Worm (Caenorhabditis elegans) whole organism, mixed stage, embryonic: Measurements from ENCODE around the gene oac-3.

Source experiments
- M03D4.4 ChIP-seq: sonication (generic microtip); optimal IDR thresholded peaks from 2 replicates; lab custom pipeline; 2017; ENCODE audit warnings: mild to moderate bottlenecking, missing genetic modification characterization, missing compliant biosample characterization
- bed-3 ChIP-seq: fragments of 200-800 bp; sonication (Bioruptor generic); optimal IDR thresholded peaks from 3 replicates; lab custom pipeline; 2018; ENCODE audit warnings: mild to moderate bottlenecking, missing genetic modification characterization, moderate library complexity, missing compliant biosample characterization
- blmp-1 ChIP-seq: fragments of 150-350 bp; optimal IDR thresholded peaks from 2 replicates; lab custom pipeline; 2014; ENCODE audit warnings: missing biosample characterization, missing genetic modification characterization
- ceh-39 ChIP-seq: fragments of 150-350 bp; optimal IDR thresholded peaks from 2 replicates; lab custom pipeline; 2014; ENCODE audit warnings: missing biosample characterization, missing genetic modification characterization
- ceh-43 ChIP-seq: fragments of 200-800 bp; sonication (Bioruptor generic); optimal IDR thresholded peaks from 2 replicates; lab custom pipeline; 2018; ENCODE audit warnings: mild to moderate bottlenecking, missing genetic modification characterization, moderate library complexity, missing compliant biosample characterization
- ces-1 ChIP-seq: fragments of 150-350 bp; optimal IDR thresholded peaks from 2 replicates; lab custom pipeline; 2014; ENCODE audit warnings: missing biosample characterization, missing genetic modification reagents, missing genetic modification characterization
- drap-1 ChIP-seq: fragments of 200-800 bp; sonication (Bioruptor generic); optimal IDR thresholded peaks from 3 replicates; lab custom pipeline; 2018; ENCODE audit warnings: mild to moderate bottlenecking, missing genetic modification characterization, missing compliant biosample characterization
- elt-1 ChIP-seq: sonication (generic microtip); optimal IDR thresholded peaks from 2 replicates; lab custom pipeline; 2017; ENCODE audit warnings: missing genetic modification characterization, mild to moderate bottlenecking, missing compliant biosample characterization, antibody characterized with exemption, moderate library complexity, borderline replicate concordance; ENCODE audit not compliant: insufficient read depth
- elt-3 ChIP-seq: fragments of 150-350 bp; optimal IDR thresholded peaks from 2 replicates; lab custom pipeline; 2014; ENCODE audit warnings: missing biosample characterization, missing genetic modification characterization
- flh-1 ChIP-seq: fragments of 200-800 bp; sonication (Bioruptor generic); optimal IDR thresholded peaks from 2 replicates; lab custom pipeline; 2018; ENCODE audit warnings: mild to moderate bottlenecking, missing genetic modification characterization, moderate library complexity, missing compliant biosample characterization
- hlh-1 ChIP-seq: fragments of 150-350 bp; optimal IDR thresholded peaks from 2 replicates; lab custom pipeline; 2014; ENCODE audit warnings: missing biosample characterization, missing genetic modification reagents, missing genetic modification characterization
- lin-13 ChIP-seq: fragments of 150-350 bp; optimal IDR thresholded peaks from 2 replicates; lab custom pipeline; 2014; ENCODE audit warnings: missing biosample characterization, missing genetic modification characterization
- lin-32 ChIP-seq: fragments of 200-800 bp; sonication (Bioruptor generic); optimal IDR thresholded peaks from 2 replicates; lab custom pipeline; 2018; ENCODE audit warnings: mild to moderate bottlenecking, missing genetic modification characterization, missing compliant biosample characterization
- lsy-2 ChIP-seq: fragments of 150-350 bp; optimal IDR thresholded peaks from 2 replicates; lab custom pipeline; 2014; ENCODE audit warnings: missing biosample characterization, missing genetic modification characterization
- mep-1 ChIP-seq: fragments of 150-350 bp; optimal IDR thresholded peaks from 2 replicates; lab custom pipeline; 2017; ENCODE audit warnings: missing biosample characterization, missing genetic modification reagents, missing genetic modification characterization, inconsistent platforms
- mls-2 ChIP-seq: sonication (generic microtip); optimal IDR thresholded peaks from 2 replicates; lab custom pipeline; 2016; ENCODE audit warnings: mild to moderate bottlenecking, missing genetic modification characterization, moderate library complexity, missing compliant biosample characterization
- nhr-12 ChIP-seq: fragments of 150-350 bp; optimal IDR thresholded peaks from 2 replicates; lab custom pipeline; 2014; ENCODE audit warnings: missing biosample characterization, missing genetic modification characterization
- nhr-2 ChIP-seq: fragments of 150-350 bp; optimal IDR thresholded peaks from 2 replicates; lab custom pipeline; 2014; ENCODE audit warnings: missing biosample characterization, missing genetic modification characterization
- nhr-76 ChIP-seq: sonication (generic microtip); optimal IDR thresholded peaks from 2 replicates; lab custom pipeline; 2017; ENCODE audit warnings: missing biosample characterization, missing genetic modification characterization
- pha-4 ChIP-seq: fragments of 150-350 bp; optimal IDR thresholded peaks from 2 replicates; lab custom pipeline; 2018; ENCODE audit warnings: missing biosample characterization, missing genetic modification reagents, missing genetic modification characterization
- sem-2 ChIP-seq: fragments of 200-800 bp; sonication (Bioruptor generic); optimal IDR thresholded peaks from 2 replicates; lab custom pipeline; 2018; ENCODE audit warnings: mild to moderate bottlenecking, missing genetic modification characterization, missing compliant biosample characterization
- snpc-4 ChIP-seq: fragments of 150-350 bp; optimal IDR thresholded peaks from 2 replicates; lab custom pipeline; 2014; ENCODE audit warnings: missing biosample characterization, missing genetic modification characterization
- sptf-1 ChIP-seq: sonication (generic microtip); optimal IDR thresholded peaks from 2 replicates; lab custom pipeline; 2017; ENCODE audit warnings: mild to moderate bottlenecking, missing genetic modification characterization, moderate library complexity, missing compliant biosample characterization
- tbx-8 ChIP-seq: fragments of 200-800 bp; sonication (Bioruptor generic); optimal IDR thresholded peaks from 2 replicates; lab custom pipeline; 2018; ENCODE audit warnings: mild to moderate bottlenecking, missing genetic modification characterization, moderate library complexity, missing compliant biosample characterization
- unc-120 ChIP-seq: sonication (generic microtip); optimal IDR thresholded peaks from 2 replicates; lab custom pipeline; 2017; ENCODE audit warnings: missing genetic modification characterization, missing compliant biosample characterization; ENCODE audit not compliant: poor library complexity, severe bottlenecking
- unc-39 ChIP-seq: fragments of 150-350 bp; optimal IDR thresholded peaks from 2 replicates; lab custom pipeline; 2014; ENCODE audit warnings: missing biosample characterization, missing genetic modification characterization
- unc-62 ChIP-seq: fragments of 150-350 bp; optimal IDR thresholded peaks from 2 replicates; lab custom pipeline; 2014; ENCODE audit warnings: missing biosample characterization, missing genetic modification reagents, missing genetic modification characterization
- zip-8 ChIP-seq: fragments of 150-350 bp; optimal IDR thresholded peaks from 2 replicates; lab custom pipeline; 2014; ENCODE audit warnings: missing biosample characterization, missing genetic modification characterization
- ztf-11 ChIP-seq: fragments of 150-350 bp; optimal IDR thresholded peaks from 2 replicates; lab custom pipeline; 2014; ENCODE audit warnings: missing biosample characterization, missing genetic modification characterization

Gene oac-3

ce11 chrV:13906166-13906565 lies 6.9 kb downstream of the oac-3 start, which contains the start of gene stdh-1:
TSS of gene stdh-1 (plus strand) at chrV:13906492.
- TF ChIP-seq lin-13 (tag; lab: Kevin White, UChicago) = no peak
- peak; percentile 79 for TF ChIP-seq ces-1 (GFP tag; lab: Kevin White, UChicago)
- TF ChIP-seq mep-1 = no peak
- TF ChIP-seq blmp-1 = no peak
- TF ChIP-seq unc-62 = no peak

ce11 chrV:13907557-13908104 lies 8.3 kb downstream of the oac-3 start:
- TF ChIP-seq nhr-2 (tag; lab: Kevin White, UChicago) (no peak), flh-1 (GFP tag; lab: Kevin White, UChicago) (no peak), zip-8 (tag; lab: Kevin White, UChicago) (no peak), tbx-8 (GFP tag; lab: Kevin White, UChicago) (no peak), nhr-76 (tag; lab: Kevin White, UChicago) (no peak), bed-3 (GFP tag; lab: Kevin White, UChicago) (no peak), mls-2 (tag; lab: Kevin White, UChicago) (no peak), nhr-12 (tag; lab: Kevin White, UChicago) (no peak), snpc-4 (tag; lab: Kevin White, UChicago) (no peak), ztf-11 (no peak), pha-4 (no peak), ceh-39 (no peak), ceh-43 (GFP tag; lab: Kevin White, UChicago) (no peak)

ce11 chrV:13908120-13908915 lies 9.0 kb downstream of the oac-3 start:
- TF ChIP-seq bed-3 (GFP tag; lab: Kevin White, UChicago) (no peak), lsy-2 (tag; lab: Kevin White, UChicago) (no peak), sptf-1 (tag; lab: Kevin White, UChicago) (no peak), elt-1 (tag; lab: Kevin White, UChicago) (no peak), ceh-39 (no peak), nhr-12 (tag; lab: Kevin White, UChicago) (no peak), drap-1 (no peak), lin-13 (tag; lab: Kevin White, UChicago) (no peak), mls-2 (tag; lab: Kevin White, UChicago) (no peak), tbx-8 (GFP tag; lab: Kevin White, UChicago) (no peak), hlh-1 (no peak), nhr-76 (tag; lab: Kevin White, UChicago) (no peak), unc-120 (tag; lab: Kevin White, UChicago) (no peak), lin-32 (GFP tag; lab: Kevin White, UChicago) (no peak), pha-4 (no peak)

- no peak for TF ChIP-seq ztf-11
- no peak for TF ChIP-seq bed-3 (GFP tag; lab: Kevin White, UChicago)
- no peak for TF ChIP-seq M03D4.4 (tag; lab: Kevin White, UChicago)
- no peak for TF ChIP-seq elt-3 (tag; lab: Kevin White, UChicago)
- no peak for TF ChIP-seq lsy-2 (tag; lab: Kevin White, UChicago)
- no peak for TF ChIP-seq lin-32 (GFP tag; lab: Kevin White, UChicago)
These were observed 9.5 kb downstream of the oac-3 start, which contains the start of gene C06B3.6 for ce11 chrV:13908916-13909176. TSS of gene C06B3.6 (minus strand) at chrV:13908967.

ce11 chrV:13909400-13909799 lies 10.1 kb downstream of the oac-3 start, which contains the start of gene C06B3.7:
TSS of gene C06B3.7 (plus strand) at chrV:13909686.
- TF ChIP-seq unc-39 (tag; lab: Kevin White, UChicago) (no peak), ces-1 (GFP tag; lab: Kevin White, UChicago) (no peak), snpc-4 (tag; lab: Kevin White, UChicago) (no peak), sem-2 (GFP tag; lab: Kevin White, UChicago) (no peak), nhr-12 (tag; lab: Kevin White, UChicago) (no peak)
